Fruit fly (Drosophila melanogaster): ENCODE results near the gene CG32240.
A peak's percentile ranks its signal among the peaks of the same experiment; 100 is the strongest.

Gene CG32240

DNA sequence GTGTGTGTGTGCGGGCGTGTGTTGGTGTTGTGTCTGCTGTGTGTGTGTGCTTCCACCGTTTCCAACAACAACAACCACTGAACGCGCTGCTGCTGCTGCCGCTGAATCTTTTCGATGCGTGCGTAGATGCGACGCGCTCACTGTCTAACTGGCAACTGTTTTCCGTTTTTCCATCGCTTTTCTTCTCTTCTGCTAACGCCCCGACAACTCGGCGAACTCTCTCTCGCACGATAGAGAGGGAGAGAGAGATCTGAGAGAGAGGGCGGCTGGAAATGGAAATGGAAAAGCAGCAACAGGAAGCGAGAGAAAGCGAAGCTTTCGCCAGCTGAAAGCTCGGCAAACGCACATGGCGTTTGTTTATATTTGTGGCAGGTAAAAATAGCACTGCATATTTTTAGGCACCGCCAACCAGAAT lies 1.2 kb downstream of the CG32240 start, which contains the start of gene DopEcR (continued):
- TF ChIP-seq Ptx1 (GFP tag; IDR thresholded peaks at IDR 0.05) (no peak), Ets65A (GFP tag) (peak; percentile 71), trem (tag; optimal IDR thresholded peaks at IDR 0.05) (peak; percentile 23), gce (GFP tag; IDR thresholded peaks at IDR 0.05) (no peak), CG2120 (GFP tag; optimal IDR thresholded peaks at IDR 0.05) (no peak), yki (optimal IDR thresholded peaks at IDR 0.05) (peak; percentile 55), nau (GFP tag; optimal IDR thresholded peaks at IDR 0.05) (peak; percentile 28), H15 (GFP tag; IDR thresholded peaks at IDR 0.05) (no peak), CG11456 (GFP tag; IDR thresholded peaks at IDR 0.05) (no peak), Max (GFP tag; optimal IDR thresholded peaks at IDR 0.05) (peak; percentile 47), bbx (GFP tag; IDR thresholded peaks at IDR 0.05; ENCODE audit: partially characterized antibody) (peak; percentile 44; the same call in 1 of the 2 replicates), E2f2 (GFP tag; IDR thresholded peaks at IDR 0.05) (no peak; the same call in 1 of the 2 replicates), Ets97D (GFP tag; optimal IDR thresholded peaks at IDR 0.05) (peak; percentile 61), CG4424 (GFP tag; optimal IDR thresholded peaks at IDR 0.05) (no peak), CG4360 (GFP tag; IDR thresholded peaks at IDR 0.05) (peak; percentile 84), CG32767 (GFP tag; IDR thresholded peaks at IDR 0.05) (no peak), Trl (optimal IDR thresholded peaks at IDR 0.05) (peak; percentile 84 to 90), Trl (GFP tag; optimal IDR thresholded peaks at IDR 0.05) (peak; percentile 59), Awh (GFP tag; IDR thresholded peaks at IDR 0.05) (no peak; the same call in 1 of the 2 replicates), CG6813 (GFP tag; optimal IDR thresholded peaks at IDR 0.05) (peak; percentile 22), h (optimal IDR thresholded peaks at IDR 0.05) (no peak), CG2875 (GFP tag; optimal IDR thresholded peaks at IDR 0.05) (peak; percentile 53), Fer1 (GFP tag; optimal IDR thresholded peaks at IDR 0.05) (peak; percentile 43), sob (GFP tag; IDR thresholded peaks at IDR 0.05) (no peak; the same call in 1 of the 2 replicates), maf-S (GFP tag; optimal IDR thresholded peaks at IDR 0.05) (no peak), CG11504 (tag; optimal IDR thresholded peaks at IDR 0.05) (peak; percentile 33), ac (GFP tag; optimal IDR thresholded peaks at IDR 0.05) (no peak), HmgZ (tag; optimal IDR thresholded peaks at IDR 0.05) (peak; percentile 21), CG11696 (GFP tag; IDR thresholded peaks at IDR 0.05) (no peak), ab (GFP tag; optimal IDR thresholded peaks at IDR 0.05) (no peak), odd (GFP tag; optimal IDR thresholded peaks at IDR 0.05) (no peak), Poxn (GFP tag; IDR thresholded peaks at IDR 0.05) (no peak), dm (GFP tag; optimal IDR thresholded peaks at IDR 0.05) (peak; percentile 61), CG8089 (GFP tag; optimal IDR thresholded peaks at IDR 0.05) (no peak), luna (GFP tag; optimal IDR thresholded peaks at IDR 0.05) (no peak), ind (GFP tag; optimal IDR thresholded peaks at IDR 0.05) (no peak), CG9932 (GFP tag; IDR thresholded peaks at IDR 0.05) (peak; percentile 9; the same call in 1 of the 2 replicates), phol (tag; optimal IDR thresholded peaks at IDR 0.05) (no peak), NK7.1 (GFP tag; optimal IDR thresholded peaks at IDR 0.05) (no peak), CG1603 (tag; optimal IDR thresholded peaks at IDR 0.05) (peak; percentile 19), corto (GFP tag; optimal IDR thresholded peaks at IDR 0.05) (no peak), ATbp (GFP tag; optimal IDR thresholded peaks at IDR 0.05) (peak; percentile 10), CG12659 (GFP tag; optimal IDR thresholded peaks at IDR 0.05) (no peak), sens (GFP tag) (no peak), CG9437 (GFP tag; optimal IDR thresholded peaks at IDR 0.05) (no peak), Hmr (GFP tag; optimal IDR thresholded peaks at IDR 0.05) (peak; percentile 43), CG13775 (GFP tag; optimal IDR thresholded peaks at IDR 0.05) (no peak), CG10274 (GFP tag; optimal IDR thresholded peaks at IDR 0.05) (no peak), CG9797 (GFP tag; optimal IDR thresholded peaks at IDR 0.05) (peak; percentile 6), CG33557 (GFP tag; optimal IDR thresholded peaks at IDR 0.05) (peak; percentile 3), pnt (GFP tag; optimal IDR thresholded peaks at IDR 0.05) (no peak), CG18619 (GFP tag; optimal IDR thresholded peaks at IDR 0.05) (no peak), Atf6 (GFP tag; IDR thresholded peaks at IDR 0.05) (no peak)

Measured in whole organism, embryonic.